Fruit fly (Drosophila melanogaster): ENCODE results near the gene Kcmf1.

Gene Kcmf1

dm6 chr3R:9054442-9055118 lies 39.9 kb upstream of the Kcmf1 start (continued):
- TF ChIP-seq ash1 (GFP tag; optimal IDR thresholded peaks at IDR 0.05) (no peak), CG17328 (GFP tag; IDR thresholded peaks at IDR 0.05) (no peak), lab (GFP tag; optimal IDR thresholded peaks at IDR 0.05) (peak; percentile 90), Bdp1 (GFP tag; optimal IDR thresholded peaks at IDR 0.05) (no peak), nau (GFP tag; optimal IDR thresholded peaks at IDR 0.05) (peak; percentile 80), CG12155 (GFP tag; optimal IDR thresholded peaks at IDR 0.05) (peak; percentile 62), Chrac-16 (GFP tag; optimal IDR thresholded peaks at IDR 0.05) (peak; percentile 50), CG1602 (GFP tag; optimal IDR thresholded peaks at IDR 0.05) (peak; percentile 8), cwo (GFP tag; optimal IDR thresholded peaks at IDR 0.05) (peak; percentile 58), CG5180 (GFP tag; optimal IDR thresholded peaks at IDR 0.05) (peak; percentile 13), D (optimal IDR thresholded peaks at IDR 0.05) (no peak), D (GFP tag; optimal IDR thresholded peaks at IDR 0.05) (peak; percentile 58), fd64A (GFP tag; optimal IDR thresholded peaks at IDR 0.05) (peak; percentile 39), CG4404 (GFP tag; IDR thresholded peaks at IDR 0.05) (no peak), TFAM (GFP tag; optimal IDR thresholded peaks at IDR 0.05) (peak; percentile 6), Mes4 (GFP tag; optimal IDR thresholded peaks at IDR 0.05) (no peak), CG12659 (GFP tag; optimal IDR thresholded peaks at IDR 0.05) (peak; percentile 83), onecut (GFP tag; IDR thresholded peaks at IDR 0.05) (peak; percentile 65), sd (tag; optimal IDR thresholded peaks at IDR 0.05) (peak; percentile 67), CG11560 (tag; IDR thresholded peaks at IDR 0.05) (no peak), gro (GFP tag; optimal IDR thresholded peaks at IDR 0.05) (no peak), CG14710 (tag; optimal IDR thresholded peaks at IDR 0.05) (peak; percentile 15), CG12942 (GFP tag; optimal IDR thresholded peaks at IDR 0.05) (peak; percentile 31), CG10267 (tag; optimal IDR thresholded peaks at IDR 0.05) (peak; percentile 41), CG10979 (tag; optimal IDR thresholded peaks at IDR 0.05) (peak; percentile 66), seq (GFP tag; IDR thresholded peaks at IDR 0.05) (no peak), gem (tag; optimal IDR thresholded peaks at IDR 0.05) (peak; percentile 81), CG3065 (GFP tag; optimal IDR thresholded peaks at IDR 0.05) (no peak), CG3838 (GFP tag; optimal IDR thresholded peaks at IDR 0.05) (peak; percentile 3), Adf1 (GFP tag; IDR thresholded peaks at IDR 0.05) (no peak), CG3163 (GFP tag; optimal IDR thresholded peaks at IDR 0.05) (peak; percentile 22), Deaf1 (tag; optimal IDR thresholded peaks at IDR 0.05) (peak; percentile 56), crp (GFP tag; optimal IDR thresholded peaks at IDR 0.05) (peak in 1 of 2 experiments; percentile 42), CG8359 (GFP tag; optimal IDR thresholded peaks at IDR 0.05; ENCODE audit: borderline replicate concordance) (no peak), bbx (GFP tag; IDR thresholded peaks at IDR 0.05; ENCODE audit: partially characterized antibody) (no peak), Trl (optimal IDR thresholded peaks at IDR 0.05) (peak; percentile 28 to 87), Trl (GFP tag; optimal IDR thresholded peaks at IDR 0.05) (no peak), CG6683 (GFP tag; optimal IDR thresholded peaks at IDR 0.05) (peak; percentile 24), CG8290 (GFP tag; optimal IDR thresholded peaks at IDR 0.05) (no peak), CG8290 (tag; optimal IDR thresholded peaks at IDR 0.05) (peak in 1 of 2 experiments; percentile 89), crc (GFP tag; optimal IDR thresholded peaks at IDR 0.05) (no peak), phol (tag; optimal IDR thresholded peaks at IDR 0.05) (peak; percentile 65), chinmo (GFP tag; IDR thresholded peaks at IDR 0.05; ENCODE audit: partially characterized antibody) (no peak), CG15479 (GFP tag; optimal IDR thresholded peaks at IDR 0.05) (peak; percentile 88), CG12769 (tag; optimal IDR thresholded peaks at IDR 0.05) (peak; percentile 94), CG11247 (GFP tag; IDR thresholded peaks at IDR 0.05) (no peak), ftz-f1 (GFP tag; optimal IDR thresholded peaks at IDR 0.05) (no peak), CG6854 (GFP tag; optimal IDR thresholded peaks at IDR 0.05) (peak; percentile 35), Poxn (GFP tag; IDR thresholded peaks at IDR 0.05) (no peak), CG11398 (GFP tag; optimal IDR thresholded peaks at IDR 0.05) (no peak)
